Worm (Caenorhabditis elegans) whole organism, late embryonic: ENCODE results near the gene R04D3.4.

Experiments
- F13H6.1 ChIP-seq: sonication (generic microtip); optimal IDR thresholded peaks from 2 replicates; lab custom pipeline; 2016; ENCODE audit warnings: missing genetic modification characterization, missing compliant biosample characterization
- ama-1 ChIP-seq: fragments of 150-350 bp; optimal IDR thresholded peaks from 2 replicates; lab custom pipeline; 2014
- dve-1 ChIP-seq: sonication (generic microtip); optimal IDR thresholded peaks from 2 replicates; lab custom pipeline; 2017; ENCODE audit warnings: antibody characterized with exemption, mild to moderate bottlenecking, missing genetic modification characterization, missing compliant biosample characterization
- fax-1 ChIP-seq: sonication (generic microtip); optimal IDR thresholded peaks from 2 replicates; lab custom pipeline; 2016; ENCODE audit warnings: missing genotype, missing genetic modification characterization, missing compliant biosample characterization
- lin-11 ChIP-seq: fragments of 200-800 bp; sonication (Bioruptor generic); optimal IDR thresholded peaks from 2 replicates; lab custom pipeline; 2018; ENCODE audit warnings: mild to moderate bottlenecking, missing genetic modification characterization, missing compliant biosample characterization
- pha-4 ChIP-seq: fragments of 150-350 bp; optimal IDR thresholded peaks from 2 replicates; lab custom pipeline; 2018; ENCODE audit warnings: missing biosample characterization, missing genetic modification reagents, missing genetic modification characterization

DNA sequence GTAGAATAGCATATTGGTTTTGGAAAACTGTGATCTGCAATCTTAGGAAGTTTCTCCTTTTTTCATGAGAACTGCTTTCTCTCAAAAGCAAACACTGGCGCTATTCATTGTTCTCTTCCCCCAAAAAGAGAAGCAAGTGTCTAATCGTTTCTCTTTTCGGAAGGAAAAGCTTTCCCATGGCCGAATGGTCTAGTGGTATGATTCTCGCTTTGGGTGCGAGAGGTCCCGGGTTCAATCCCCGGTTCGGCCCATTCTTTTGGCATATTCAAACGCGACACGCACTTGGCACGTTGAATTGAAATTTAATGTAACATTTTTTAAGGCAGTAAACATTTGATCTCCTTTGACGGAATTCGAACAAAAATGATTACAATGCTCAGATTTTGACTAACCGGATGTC, 19.2 kb upstream of the R04D3.4 start:
- TF ChIP-seq pha-4 (tag; lab: Kevin White, UChicago), result no peak
- no peak for TF ChIP-seq ama-1 (lab: Kevin White, UChicago)
- no peak for TF ChIP-seq dve-1 (tag; lab: Kevin White, UChicago)
- no peak for TF ChIP-seq fax-1 (tag; lab: Kevin White, UChicago)
- no peak for TF ChIP-seq F13H6.1 (tag; lab: Kevin White, UChicago)
- no peak for TF ChIP-seq lin-11 (tag; lab: Kevin White, UChicago)
